Worm (Caenorhabditis elegans) whole organism, late embryonic: Measurements from ENCODE around the gene Y39A3A.3.

Experiments used
- ama-1 ChIP-seq: fragments of 150-350 bp; optimal IDR thresholded peaks from 2 replicates; lab custom pipeline; 2014
- ceh-18 ChIP-seq: sonication (generic microtip); optimal IDR thresholded peaks from 2 replicates; lab custom pipeline; 2016; ENCODE audit warnings: missing genetic modification characterization, missing compliant biosample characterization
- ceh-30 ChIP-seq: fragments of 150-350 bp; optimal IDR thresholded peaks from 2 replicates; lab custom pipeline; 2014; ENCODE audit warnings: missing biosample characterization, missing genetic modification characterization
- hlh-8 ChIP-seq: sonication (generic microtip); optimal IDR thresholded peaks from 2 replicates; lab custom pipeline; 2016; ENCODE audit warnings: missing genotype, missing genetic modification characterization, missing compliant biosample characterization
- odd-2 ChIP-seq: sonication (generic microtip); optimal IDR thresholded peaks from 2 replicates; lab custom pipeline; 2017; ENCODE audit warnings: antibody characterized with exemption, mild to moderate bottlenecking, missing genetic modification characterization, missing compliant biosample characterization
- pha-4 ChIP-seq: fragments of 150-350 bp; optimal IDR thresholded peaks from 2 replicates; lab custom pipeline; 2018; ENCODE audit warnings: missing biosample characterization, missing genetic modification reagents, missing genetic modification characterization
- pqm-1 ChIP-seq: sonication (generic microtip); optimal IDR thresholded peaks from 2 replicates; lab custom pipeline; 2016; ENCODE audit warnings: missing genetic modification characterization, missing compliant biosample characterization
- sox-4 ChIP-seq: sonication (generic microtip); optimal IDR thresholded peaks from 2 replicates; lab custom pipeline; 2017; ENCODE audit warnings: mild to moderate bottlenecking, missing genetic modification characterization, inconsistent platforms, missing compliant biosample characterization
- unc-3 ChIP-seq, 2 experiments: fragments of 200-800 bp in 1 of 2; sonication (Bioruptor generic) in 1 of 2; sonication (generic microtip) in 1 of 2; conservative IDR thresholded peaks in 1 of 2; optimal IDR thresholded peaks in 1 of 2; 2 replicates each; pipeline versions ENCODE4 v1.3.6 to Lab custom; 2016 to 2022; ENCODE audit warnings: missing compliant biosample characterization in 2 of 2, missing genetic modification characterization in 2 of 2, missing genetic modification reagents in 1 of 2
- unc-42 ChIP-seq: sonication (generic microtip); optimal IDR thresholded peaks from 2 replicates; lab custom pipeline; 2016; ENCODE audit warnings: missing genotype, missing genetic modification characterization, missing compliant biosample characterization

DNA sequence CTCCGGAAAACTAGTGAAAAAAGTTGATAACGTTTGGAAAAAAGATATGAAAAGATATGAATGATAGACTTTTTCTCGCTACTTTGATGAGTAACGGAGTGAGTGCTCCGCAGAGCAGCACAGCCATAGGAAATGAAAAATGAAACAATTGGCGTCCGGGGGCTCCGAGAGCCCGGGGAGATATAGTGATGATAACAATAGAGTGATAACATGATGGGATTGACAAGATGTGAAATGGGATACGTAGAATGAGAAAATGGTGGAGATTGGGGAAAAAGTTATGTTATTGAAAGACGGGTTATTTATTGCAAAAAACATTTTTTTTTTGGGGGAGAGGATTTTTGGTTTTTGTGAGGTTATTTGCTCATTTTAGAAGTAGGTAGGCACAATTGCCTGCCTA, 40.6 kb downstream of the Y39A3A.3 start:
- TF ChIP-seq pqm-1 (tag; lab: Kevin White, UChicago) (no peak), pha-4 (tag; lab: Kevin White, UChicago) (no peak), unc-3 (GFP tag; conservative IDR thresholded peaks at IDR 0.05; lab: Robert Waterston, UW) (no peak), unc-3 (tag; optimal IDR thresholded peaks at IDR 0.05; lab: Kevin White, UChicago) (no peak), sox-4 (tag; lab: Kevin White, UChicago) (no peak), ceh-18 (peak; percentile 44), unc-42 (tag; lab: Kevin White, UChicago) (no peak), odd-2 (tag; lab: Kevin White, UChicago) (no peak), ceh-30 (tag; lab: Kevin White, UChicago) (no peak), hlh-8 (tag; lab: Kevin White, UChicago) (no peak), ama-1 (no peak)
